Worm (Caenorhabditis elegans) whole organism, mixed stage, embryonic: Measurements from ENCODE around the gene Y17G7B.22.

Experiments
- M03D4.4 ChIP-seq: sonication (generic microtip); optimal IDR thresholded peaks from 2 replicates; lab custom pipeline; 2017; ENCODE audit warnings: mild to moderate bottlenecking, missing genetic modification characterization, missing compliant biosample characterization
- bed-3 ChIP-seq: fragments of 200-800 bp; sonication (Bioruptor generic); optimal IDR thresholded peaks from 3 replicates; lab custom pipeline; 2018; ENCODE audit warnings: mild to moderate bottlenecking, missing genetic modification characterization, moderate library complexity, missing compliant biosample characterization
- blmp-1 ChIP-seq: fragments of 150-350 bp; optimal IDR thresholded peaks from 2 replicates; lab custom pipeline; 2014; ENCODE audit warnings: missing biosample characterization, missing genetic modification characterization
- ceh-39 ChIP-seq: fragments of 150-350 bp; optimal IDR thresholded peaks from 2 replicates; lab custom pipeline; 2014; ENCODE audit warnings: missing biosample characterization, missing genetic modification characterization
- ceh-43 ChIP-seq: fragments of 200-800 bp; sonication (Bioruptor generic); optimal IDR thresholded peaks from 2 replicates; lab custom pipeline; 2018; ENCODE audit warnings: mild to moderate bottlenecking, missing genetic modification characterization, moderate library complexity, missing compliant biosample characterization
- ces-1 ChIP-seq: fragments of 150-350 bp; optimal IDR thresholded peaks from 2 replicates; lab custom pipeline; 2014; ENCODE audit warnings: missing biosample characterization, missing genetic modification reagents, missing genetic modification characterization
- cnd-1 ChIP-seq: fragments of 200-800 bp; sonication (Bioruptor generic); optimal IDR thresholded peaks from 2 replicates; lab custom pipeline; 2018; ENCODE audit warnings: mild to moderate bottlenecking, missing genetic modification characterization, missing compliant biosample characterization
- drap-1 ChIP-seq: fragments of 200-800 bp; sonication (Bioruptor generic); optimal IDR thresholded peaks from 3 replicates; lab custom pipeline; 2018; ENCODE audit warnings: mild to moderate bottlenecking, missing genetic modification characterization, missing compliant biosample characterization
- elt-1 ChIP-seq: sonication (generic microtip); optimal IDR thresholded peaks from 2 replicates; lab custom pipeline; 2017; ENCODE audit warnings: missing genetic modification characterization, mild to moderate bottlenecking, missing compliant biosample characterization, antibody characterized with exemption, moderate library complexity, borderline replicate concordance; ENCODE audit not compliant: insufficient read depth
- flh-1 ChIP-seq: fragments of 200-800 bp; sonication (Bioruptor generic); optimal IDR thresholded peaks from 2 replicates; lab custom pipeline; 2018; ENCODE audit warnings: mild to moderate bottlenecking, missing genetic modification characterization, moderate library complexity, missing compliant biosample characterization
- ham-2 ChIP-seq: fragments of 200-800 bp; sonication (Bioruptor generic); optimal IDR thresholded peaks from 2 replicates; lab custom pipeline; 2018; ENCODE audit warnings: mild to moderate bottlenecking, missing genetic modification characterization, missing compliant biosample characterization
- hlh-1 ChIP-seq: fragments of 150-350 bp; optimal IDR thresholded peaks from 2 replicates; lab custom pipeline; 2014; ENCODE audit warnings: missing biosample characterization, missing genetic modification reagents, missing genetic modification characterization
- lin-13 ChIP-seq: fragments of 150-350 bp; optimal IDR thresholded peaks from 2 replicates; lab custom pipeline; 2014; ENCODE audit warnings: missing biosample characterization, missing genetic modification characterization
- lin-32 ChIP-seq: fragments of 200-800 bp; sonication (Bioruptor generic); optimal IDR thresholded peaks from 2 replicates; lab custom pipeline; 2018; ENCODE audit warnings: mild to moderate bottlenecking, missing genetic modification characterization, missing compliant biosample characterization
- lsy-2 ChIP-seq: fragments of 150-350 bp; optimal IDR thresholded peaks from 2 replicates; lab custom pipeline; 2014; ENCODE audit warnings: missing biosample characterization, missing genetic modification characterization
- mab-5 ChIP-seq: fragments of 150-350 bp; optimal IDR thresholded peaks from 2 replicates; lab custom pipeline; 2014; ENCODE audit warnings: missing biosample characterization, missing genetic modification characterization
- mep-1 ChIP-seq: fragments of 150-350 bp; optimal IDR thresholded peaks from 2 replicates; lab custom pipeline; 2017; ENCODE audit warnings: missing biosample characterization, missing genetic modification reagents, missing genetic modification characterization, inconsistent platforms
- mls-2 ChIP-seq: sonication (generic microtip); optimal IDR thresholded peaks from 2 replicates; lab custom pipeline; 2016; ENCODE audit warnings: mild to moderate bottlenecking, missing genetic modification characterization, moderate library complexity, missing compliant biosample characterization
- nhr-12 ChIP-seq: fragments of 150-350 bp; optimal IDR thresholded peaks from 2 replicates; lab custom pipeline; 2014; ENCODE audit warnings: missing biosample characterization, missing genetic modification characterization
- nhr-2 ChIP-seq: fragments of 150-350 bp; optimal IDR thresholded peaks from 2 replicates; lab custom pipeline; 2014; ENCODE audit warnings: missing biosample characterization, missing genetic modification characterization
- nhr-237 ChIP-seq: fragments of 150-350 bp; optimal IDR thresholded peaks from 2 replicates; lab custom pipeline; 2014; ENCODE audit warnings: missing biosample characterization, missing genetic modification characterization
- nhr-28 ChIP-seq: fragments of 150-350 bp; optimal IDR thresholded peaks from 2 replicates; lab custom pipeline; 2014; ENCODE audit warnings: missing biosample characterization, missing genetic modification characterization
- nhr-76 ChIP-seq: sonication (generic microtip); optimal IDR thresholded peaks from 2 replicates; lab custom pipeline; 2017; ENCODE audit warnings: missing biosample characterization, missing genetic modification characterization
- pha-4 ChIP-seq: fragments of 150-350 bp; optimal IDR thresholded peaks from 2 replicates; lab custom pipeline; 2018; ENCODE audit warnings: missing biosample characterization, missing genetic modification reagents, missing genetic modification characterization
- sem-2 ChIP-seq: fragments of 200-800 bp; sonication (Bioruptor generic); optimal IDR thresholded peaks from 2 replicates; lab custom pipeline; 2018; ENCODE audit warnings: mild to moderate bottlenecking, missing genetic modification characterization, missing compliant biosample characterization
- snpc-4 ChIP-seq: fragments of 150-350 bp; optimal IDR thresholded peaks from 2 replicates; lab custom pipeline; 2014; ENCODE audit warnings: missing biosample characterization, missing genetic modification characterization
- sptf-1 ChIP-seq: sonication (generic microtip); optimal IDR thresholded peaks from 2 replicates; lab custom pipeline; 2017; ENCODE audit warnings: mild to moderate bottlenecking, missing genetic modification characterization, moderate library complexity, missing compliant biosample characterization
- tbx-8 ChIP-seq: fragments of 200-800 bp; sonication (Bioruptor generic); optimal IDR thresholded peaks from 2 replicates; lab custom pipeline; 2018; ENCODE audit warnings: mild to moderate bottlenecking, missing genetic modification characterization, moderate library complexity, missing compliant biosample characterization
- unc-62 ChIP-seq: fragments of 150-350 bp; optimal IDR thresholded peaks from 2 replicates; lab custom pipeline; 2014; ENCODE audit warnings: missing biosample characterization, missing genetic modification reagents, missing genetic modification characterization
- zip-8 ChIP-seq: fragments of 150-350 bp; optimal IDR thresholded peaks from 2 replicates; lab custom pipeline; 2014; ENCODE audit warnings: missing biosample characterization, missing genetic modification characterization

Y17G7B.22 gene

ce11 chrII:12067451-12068076 is at the start of gene Y17G7B.22:
Y17G7B.22 (plus strand) TSS chrII:12068026.
- TF ChIP-seq ces-1 (GFP tag; lab: Kevin White, UChicago) (peak; percentile 97), nhr-76 (no peak)
- TF ChIP-seq, all 35 proteins: peak for 1

ce11 chrII:12023315-12023878 is 44.4 kb upstream of the Y17G7B.22 start, which contains the start of gene Y17G7B.12:
Y17G7B.12 (plus strand) TSS chrII:12023861.
- TF ChIP-seq snpc-4 (no peak), bed-3 (GFP tag; lab: Kevin White, UChicago) (no peak), ces-1 (GFP tag; lab: Kevin White, UChicago) (peak; percentile 39), ceh-43 (GFP tag; lab: Kevin White, UChicago) (no peak), drap-1 (GFP tag; lab: Kevin White, UChicago) (no peak), nhr-237 (tag; lab: Kevin White, UChicago) (no peak), lsy-2 (tag; lab: Kevin White, UChicago) (peak; percentile 89)

ce11 chrII:12027697-12028245 is 40.1 kb upstream of the Y17G7B.22 start, which contains the start of gene Y17G7B.8:
Y17G7B.8 (minus strand) TSS chrII:12027747.
- no peak for TF ChIP-seq ham-2 (GFP tag; lab: Kevin White, UChicago)
- no peak for TF ChIP-seq M03D4.4 (tag; lab: Kevin White, UChicago)
- TF ChIP-seq drap-1 (GFP tag; lab: Kevin White, UChicago): no peak
- TF ChIP-seq blmp-1 (tag; lab: Kevin White, UChicago): no peak
- TF ChIP-seq mep-1 (tag; lab: Kevin White, UChicago): no peak
- TF ChIP-seq lin-32: no peak
- TF ChIP-seq ceh-43 (GFP tag; lab: Kevin White, UChicago): no peak
- no peak for TF ChIP-seq ces-1 (GFP tag; lab: Kevin White, UChicago)
- no peak for TF ChIP-seq hlh-1 (tag; lab: Kevin White, UChicago)
- no peak for TF ChIP-seq pha-4 (tag; lab: Kevin White, UChicago)
- TF ChIP-seq, all 35 proteins: peak for 0

- no peak for TF ChIP-seq hlh-1 (tag; lab: Kevin White, UChicago)
- TF ChIP-seq drap-1 (GFP tag; lab: Kevin White, UChicago): no peak
- no peak for TF ChIP-seq snpc-4
- no peak for TF ChIP-seq nhr-76
- no peak for TF ChIP-seq nhr-2 (tag; lab: Kevin White, UChicago)
- no peak for TF ChIP-seq unc-62 (GFP tag; lab: Kevin White, UChicago)
- no peak for TF ChIP-seq pha-4 (tag; lab: Kevin White, UChicago)
- no peak for TF ChIP-seq sem-2
- no peak for TF ChIP-seq lin-13 (tag; lab: Kevin White, UChicago)
These were observed 39.1 kb upstream of the Y17G7B.22 start for ce11 chrII:12028707-12029106.

ce11 chrII:12036075-12036474 is 31.8 kb upstream of the Y17G7B.22 start:
- no peak for TF ChIP-seq ceh-39 (tag; lab: Kevin White, UChicago)
- TF ChIP-seq snpc-4: no peak
- TF ChIP-seq sptf-1 (tag; lab: Kevin White, UChicago): no peak
- no peak for TF ChIP-seq mep-1 (tag; lab: Kevin White, UChicago)
- no peak for TF ChIP-seq nhr-76
- no peak for TF ChIP-seq tbx-8 (GFP tag; lab: Kevin White, UChicago)
- TF ChIP-seq bed-3 (GFP tag; lab: Kevin White, UChicago): no peak
- no peak for TF ChIP-seq zip-8 (tag; lab: Kevin White, UChicago)
- TF ChIP-seq mls-2 (tag; lab: Kevin White, UChicago): no peak
- TF ChIP-seq elt-1: no peak
- no peak for TF ChIP-seq nhr-12 (tag; lab: Kevin White, UChicago)
- no peak for TF ChIP-seq mab-5 (tag; lab: Kevin White, UChicago)

- TF ChIP-seq cnd-1 (tag; lab: Kevin White, UChicago): no peak
- no peak for TF ChIP-seq nhr-237 (tag; lab: Kevin White, UChicago)
- TF ChIP-seq zip-8 (tag; lab: Kevin White, UChicago): no peak
- TF ChIP-seq sem-2: no peak
- no peak for TF ChIP-seq flh-1 (GFP tag; lab: Kevin White, UChicago)
- TF ChIP-seq nhr-12 (tag; lab: Kevin White, UChicago): no peak
- TF ChIP-seq ham-2 (GFP tag; lab: Kevin White, UChicago): no peak
- no peak for TF ChIP-seq pha-4 (tag; lab: Kevin White, UChicago)
- TF ChIP-seq nhr-28 (tag; lab: Kevin White, UChicago): no peak
- no peak for TF ChIP-seq ces-1 (GFP tag; lab: Kevin White, UChicago)
- no peak for TF ChIP-seq sptf-1 (tag; lab: Kevin White, UChicago)
- no peak for TF ChIP-seq bed-3 (GFP tag; lab: Kevin White, UChicago)
- TF ChIP-seq mep-1 (tag; lab: Kevin White, UChicago): no peak
- no peak for TF ChIP-seq lsy-2 (tag; lab: Kevin White, UChicago)
- no peak for TF ChIP-seq ceh-39 (tag; lab: Kevin White, UChicago)
These were observed 31.3 kb upstream of the Y17G7B.22 start, which contains the start of gene cyn-16 for ce11 chrII:12036516-12036915. cyn-16 (minus strand) TSS chrII:12036742.
